Fruit fly (Drosophila melanogaster): ENCODE measurements around the gene sqd.
A peak's percentile ranks its signal among the peaks of the same experiment; 100 is the strongest.

Gene sqd

dm6 chr3R:13644778-13645660 is 1.1 kb downstream of the sqd start:
- TF ChIP-seq CG2712 (tag; optimal IDR thresholded peaks at IDR 0.05): peak; percentile 62
- peak; percentile 44; the same call in 1 of the 3 replicates for TF ChIP-seq Dbx (GFP tag; IDR thresholded peaks at IDR 0.05)
- no peak for TF ChIP-seq Sox100B (GFP tag; optimal IDR thresholded peaks at IDR 0.05)
- peak; percentile 17 for TF ChIP-seq CG12769 (tag; optimal IDR thresholded peaks at IDR 0.05)
- peak in 1 of 2 experiments; percentile 84 for TF ChIP-seq Pdp1 (GFP tag; optimal IDR thresholded peaks at IDR 0.05)
- TF ChIP-seq CG17385 (GFP tag; optimal IDR thresholded peaks at IDR 0.05): peak; percentile 32
- TF ChIP-seq CG4328 (GFP tag; optimal IDR thresholded peaks at IDR 0.05): peak; percentile 24
- TF ChIP-seq fru (optimal IDR thresholded peaks at IDR 0.05): no peak
- TF ChIP-seq org-1 (GFP tag; optimal IDR thresholded peaks at IDR 0.05): no peak
- no peak for TF ChIP-seq CG18619 (GFP tag; optimal IDR thresholded peaks at IDR 0.05)
- 0 out of 2 replicates have a peak, but pooled peaks have one; percentile 10 for TF ChIP-seq H2.0 (GFP tag; IDR thresholded peaks at IDR 0.05)
- TF ChIP-seq CG1233 (GFP tag; optimal IDR thresholded peaks at IDR 0.05): peak; percentile 10
- TF ChIP-seq CkIIα-i1 (GFP tag; IDR thresholded peaks at IDR 0.05): no peak
- TF ChIP-seq CG10979 (tag; optimal IDR thresholded peaks at IDR 0.05): peak; percentile 25
- no peak for TF ChIP-seq gsb (GFP tag; IDR thresholded peaks at IDR 0.05)
- peak; percentile 25 for TF ChIP-seq CG6683 (GFP tag; optimal IDR thresholded peaks at IDR 0.05)
- no peak for TF ChIP-seq lola (GFP tag; optimal IDR thresholded peaks at IDR 0.05)
- TF ChIP-seq hbn (GFP tag; IDR thresholded peaks at IDR 0.05; ENCODE audit: partially characterized antibody): no peak
- TF ChIP-seq CG34376 (GFP tag; optimal IDR thresholded peaks at IDR 0.05): peak; percentile 17
- TF ChIP-seq CG11695 (GFP tag; IDR thresholded peaks at IDR 0.05): peak; percentile 42; the same call in 1 of the 3 replicates
- peak; percentile 22 for TF ChIP-seq az2 (GFP tag; optimal IDR thresholded peaks at IDR 0.05)
- TF ChIP-seq CG1647 (GFP tag; optimal IDR thresholded peaks at IDR 0.05): no peak
- TF ChIP-seq cg (GFP tag; optimal IDR thresholded peaks at IDR 0.05): peak; percentile 92
- no peak for TF ChIP-seq maf-S (GFP tag; optimal IDR thresholded peaks at IDR 0.05)
- no peak for TF ChIP-seq gcm (GFP tag; optimal IDR thresholded peaks at IDR 0.05)
- no peak for TF ChIP-seq CG11247 (GFP tag; IDR thresholded peaks at IDR 0.05)
- TF ChIP-seq CG6791 (GFP tag; IDR thresholded peaks at IDR 0.05; ENCODE audit: partially characterized antibody): no peak
- no peak for TF ChIP-seq Elba2 (GFP tag; optimal IDR thresholded peaks at IDR 0.05)
- no peak for TF ChIP-seq Dref (GFP tag; IDR thresholded peaks at IDR 0.05)
- TF ChIP-seq Ssrp (tag; optimal IDR thresholded peaks at IDR 0.05): no peak
- TF ChIP-seq ind (GFP tag; optimal IDR thresholded peaks at IDR 0.05): no peak
- peak; percentile 49; the same call in 1 of the 3 replicates for TF ChIP-seq CG14050 (GFP tag; IDR thresholded peaks at IDR 0.05)
- peak in 1 of 2 experiments; percentile 33 for TF ChIP-seq insv (GFP tag; optimal IDR thresholded peaks at IDR 0.05)
- no peak for TF ChIP-seq p53 (GFP tag; optimal IDR thresholded peaks at IDR 0.05)
- peak; percentile 27; the same call in 1 of the 3 replicates for TF ChIP-seq B-H1 (GFP tag; IDR thresholded peaks at IDR 0.05)
- TF ChIP-seq tx (GFP tag; optimal IDR thresholded peaks at IDR 0.05): no peak
- TF ChIP-seq Dll (GFP tag; IDR thresholded peaks at IDR 0.05; ENCODE audit: partially characterized antibody): peak; percentile 43; the same call in 1 of the 4 replicates
- TF ChIP-seq ac (GFP tag; optimal IDR thresholded peaks at IDR 0.05): no peak
- TF ChIP-seq dmrt99B (tag; optimal IDR thresholded peaks at IDR 0.05): no peak
- peak; percentile 39 for TF ChIP-seq nau (GFP tag; optimal IDR thresholded peaks at IDR 0.05)
- TF ChIP-seq CG14014 (GFP tag; IDR thresholded peaks at IDR 0.05): peak; percentile 53; the same call in 1 of the 2 replicates
- no peak for TF ChIP-seq nmo (GFP tag; optimal IDR thresholded peaks at IDR 0.05)
- peak; percentile 8 for TF ChIP-seq CG15479 (GFP tag; optimal IDR thresholded peaks at IDR 0.05)
- peak; percentile 68 for TF ChIP-seq zf30C (GFP tag; optimal IDR thresholded peaks at IDR 0.05)
- no peak for TF ChIP-seq slbo (GFP tag; IDR thresholded peaks at IDR 0.05)
- TF ChIP-seq CG13775 (GFP tag; optimal IDR thresholded peaks at IDR 0.05): no peak
- TF ChIP-seq sug (tag; optimal IDR thresholded peaks at IDR 0.05): peak; percentile 41
- TF ChIP-seq pros (GFP tag; optimal IDR thresholded peaks at IDR 0.05): peak; percentile 35
